Worm (Caenorhabditis elegans) whole organism, young adult: Measurements from ENCODE around the gene ndx-6.

Experiments
- B0019.2 ChIP-seq: fragments of 200-800 bp; sonication (Bioruptor generic); conservative IDR thresholded peaks from 2 replicates; pipeline ENCODE4 v1.3.6; 2022; ENCODE audit warnings: missing genetic modification reagents, missing genetic modification characterization, missing compliant biosample characterization
- B0336.3 ChIP-seq: fragments of 200-800 bp; sonication (Bioruptor generic); IDR thresholded peaks from 2 replicates; pipeline ENCODE4 v1.3.6; 2022; ENCODE audit warnings: missing genetic modification characterization, missing compliant biosample characterization
- C06A6.2 ChIP-seq: fragments of 200-800 bp; sonication (Bioruptor generic); conservative IDR thresholded peaks from 2 replicates; pipeline ENCODE4 v1.3.6; 2022; ENCODE audit warnings: missing genetic modification characterization, missing compliant biosample characterization
- D2030.7 ChIP-seq: fragments of 200-800 bp; sonication (Bioruptor generic); IDR thresholded peaks from 2 replicates; pipeline ENCODE4 v1.3.6; 2022; ENCODE audit warnings: missing genetic modification reagents, missing genetic modification characterization, missing compliant biosample characterization
- F23B12.7 ChIP-seq: sonication (generic microtip); optimal IDR thresholded peaks from 2 replicates; lab custom pipeline; 2017; ENCODE audit warnings: missing genetic modification characterization, mild to moderate bottlenecking, missing compliant biosample characterization, antibody characterized with exemption, moderate library complexity; ENCODE audit not compliant: insufficient read depth
- F33H1.4 ChIP-seq: fragments of 200-800 bp; sonication (Bioruptor generic); IDR thresholded peaks from 2 replicates; pipeline ENCODE4 v1.3.6; 2022; ENCODE audit warnings: missing genetic modification reagents, missing genetic modification characterization, missing compliant biosample characterization
- F49E8.2 ChIP-seq: sonication (generic microtip); optimal IDR thresholded peaks from 3 replicates; lab custom pipeline; 2017; ENCODE audit warnings: missing genetic modification characterization, mild to moderate bottlenecking, missing compliant biosample characterization, antibody characterized with exemption, moderate library complexity; ENCODE audit not compliant: insufficient read depth
- F57C9.4 ChIP-seq: sonication (generic microtip); optimal IDR thresholded peaks from 2 replicates; lab custom pipeline; 2017; ENCODE audit warnings: mild to moderate bottlenecking, missing genetic modification characterization, missing compliant biosample characterization
- Y95B8A.8 ChIP-seq: fragments of 200-800 bp; sonication (Bioruptor generic); IDR thresholded peaks from 2 replicates; pipeline ENCODE4 v1.3.6; 2022; ENCODE audit warnings: missing genetic modification reagents, missing genetic modification characterization, missing compliant biosample characterization
- attf-3 ChIP-seq: fragments of 200-800 bp; sonication (Bioruptor generic); conservative IDR thresholded peaks from 2 replicates; pipeline ENCODE4 v1.3.6; 2022; ENCODE audit warnings: missing genetic modification reagents, missing genetic modification characterization, missing compliant biosample characterization
- cebp-1 ChIP-seq, 2 experiments: fragments of 200-800 bp in 1 of 2; sonication (Bioruptor generic) in 1 of 2; sonication (generic microtip) in 1 of 2; IDR thresholded peaks in 1 of 2; optimal IDR thresholded peaks in 1 of 2; 2 replicates each; pipeline versions ENCODE4 v1.3.6 to Lab custom; 2017 to 2022; ENCODE audit warnings: missing compliant biosample characterization in 2 of 2, missing genetic modification characterization in 2 of 2, mild to moderate bottlenecking in 1 of 2, missing genetic modification reagents in 1 of 2, moderate library complexity in 1 of 2
- ceh-100 ChIP-seq: fragments of 200-800 bp; sonication (Bioruptor generic); IDR thresholded peaks from 2 replicates; pipeline ENCODE4 v1.3.6; 2022; ENCODE audit warnings: missing genetic modification reagents, missing genetic modification characterization, missing compliant biosample characterization
- ceh-27 ChIP-seq: fragments of 200-800 bp; sonication (Bioruptor generic); optimal IDR thresholded peaks from 2 replicates; lab custom pipeline; 2018; ENCODE audit warnings: mild to moderate bottlenecking, missing genetic modification characterization, moderate library complexity, missing compliant biosample characterization
- ceh-58 ChIP-seq: fragments of 200-800 bp; sonication (Bioruptor generic); IDR thresholded peaks from 2 replicates; pipeline ENCODE4 v1.3.6; 2022; ENCODE audit warnings: missing genetic modification characterization, missing compliant biosample characterization
- ceh-79 ChIP-seq: sonication (generic microtip); optimal IDR thresholded peaks from 2 replicates; lab custom pipeline; 2017; ENCODE audit warnings: mild to moderate bottlenecking, missing genetic modification characterization, missing compliant biosample characterization
- ceh-91 ChIP-seq: fragments of 200-800 bp; sonication (Bioruptor generic); IDR thresholded peaks from 2 replicates; pipeline ENCODE4 v1.3.6; 2022; ENCODE audit warnings: missing genetic modification reagents, missing genetic modification characterization, missing compliant biosample characterization
- dox-1 ChIP-seq: fragments of 200-800 bp; sonication (Bioruptor generic); IDR thresholded peaks from 2 replicates; pipeline ENCODE4 v1.3.6; 2022; ENCODE audit warnings: missing genetic modification reagents, missing genetic modification characterization, missing compliant biosample characterization
- dpl-1 ChIP-seq: fragments of 150-350 bp; optimal IDR thresholded peaks from 2 replicates; lab custom pipeline; 2014; ENCODE audit warnings: missing biosample characterization, missing genetic modification reagents, missing genetic modification characterization
- efl-1 ChIP-seq: fragments of 150-350 bp; optimal IDR thresholded peaks from 2 replicates; lab custom pipeline; 2014; ENCODE audit warnings: missing biosample characterization, missing genetic modification reagents, missing genetic modification characterization
- egl-44 ChIP-seq: fragments of 200-800 bp; sonication (Bioruptor generic); IDR thresholded peaks from 2 replicates; pipeline ENCODE4 v1.3.6; 2022; ENCODE audit warnings: missing genetic modification reagents, missing genetic modification characterization, missing compliant biosample characterization
- him-1 ChIP-seq: sonication (generic microtip); optimal IDR thresholded peaks from 2 replicates; lab custom pipeline; 2016; ENCODE audit warnings: missing genotype, missing genetic modification reagents, missing genetic modification characterization, missing compliant biosample characterization
- hlh-12 ChIP-seq: sonication (generic microtip); optimal IDR thresholded peaks from 2 replicates; lab custom pipeline; 2016; ENCODE audit warnings: missing genetic modification characterization, missing compliant biosample characterization
- hmg-1.2 ChIP-seq: fragments of 200-800 bp; sonication (Bioruptor generic); IDR thresholded peaks from 2 replicates; pipeline ENCODE4 v1.3.6; 2022; ENCODE audit warnings: missing genetic modification reagents, missing genetic modification characterization, missing compliant biosample characterization
- hsf-1 ChIP-seq: fragments of 200-800 bp; sonication (Bioruptor generic); IDR thresholded peaks from 2 replicates; pipeline ENCODE4 v1.3.6; 2022; ENCODE audit warnings: missing genetic modification reagents, missing genetic modification characterization, missing compliant biosample characterization
- lin-35 ChIP-seq, 3 experiments: fragments of 150-350 bp in 2 of 3; sonication (generic microtip) in 1 of 3; optimal IDR thresholded peaks; 2 replicates each; lab custom pipeline; 2014 to 2018; ENCODE audit warnings: missing biosample characterization in 3 of 3, missing genetic modification characterization in 3 of 3, missing genetic modification reagents in 3 of 3
- lin-54 ChIP-seq: fragments of 200-800 bp; sonication (Bioruptor generic); optimal IDR thresholded peaks from 2 replicates; lab custom pipeline; 2018; ENCODE audit warnings: mild to moderate bottlenecking, missing genetic modification characterization, missing compliant biosample characterization
- lsl-1 ChIP-seq: fragments of 200-800 bp; sonication (Bioruptor generic); optimal IDR thresholded peaks from 2 replicates; lab custom pipeline; 2018; ENCODE audit warnings: mild to moderate bottlenecking, missing genetic modification characterization, moderate library complexity, missing compliant biosample characterization
- madf-6 ChIP-seq: fragments of 200-800 bp; sonication (Bioruptor generic); IDR thresholded peaks from 2 replicates; pipeline ENCODE4 v1.3.6; 2022; ENCODE audit warnings: missing genetic modification reagents, missing genetic modification characterization, missing compliant biosample characterization
- madf-8 ChIP-seq: fragments of 200-800 bp; sonication (Bioruptor generic); conservative IDR thresholded peaks from 2 replicates; pipeline ENCODE4 v1.3.6; 2022; ENCODE audit warnings: missing genetic modification reagents, missing genetic modification characterization, missing compliant biosample characterization
- mcd-1 ChIP-seq: fragments of 200-800 bp; sonication (Bioruptor generic); IDR thresholded peaks from 2 replicates; pipeline ENCODE4 v1.3.6; 2022; ENCODE audit warnings: missing genetic modification reagents, missing genetic modification characterization, missing compliant biosample characterization
- pbrm-1 ChIP-seq: fragments of 200-800 bp; sonication (Bioruptor generic); IDR thresholded peaks from 2 replicates; pipeline ENCODE4 v1.3.6; 2022; ENCODE audit warnings: missing genetic modification reagents, missing genetic modification characterization, missing compliant biosample characterization
- repo-1 ChIP-seq: sonication (generic microtip); optimal IDR thresholded peaks from 2 replicates; lab custom pipeline; 2017; ENCODE audit warnings: mild to moderate bottlenecking, missing genetic modification characterization, missing compliant biosample characterization
- rpc-1 ChIP-seq, 2 experiments: fragments of 150-350 bp in 1 of 2; sonication (generic microtip) in 1 of 2; optimal IDR thresholded peaks; 2 replicates each; lab custom pipeline; 2014 to 2018; ENCODE audit warnings: missing biosample characterization in 1 of 2, missing genetic modification characterization in 1 of 2, missing genetic modification reagents in 1 of 2, missing genotype in 1 of 2
- snpc-1.1 ChIP-seq: sonication (generic microtip); optimal IDR thresholded peaks from 2 replicates; lab custom pipeline; 2017; ENCODE audit warnings: missing genetic modification characterization, mild to moderate bottlenecking, missing compliant biosample characterization, antibody characterized with exemption, moderate library complexity, missing genotype, missing genetic modification reagents; ENCODE audit not compliant: insufficient read depth
- snpc-1.3 ChIP-seq: sonication (generic microtip); optimal IDR thresholded peaks from 2 replicates; lab custom pipeline; 2017; ENCODE audit warnings: missing genetic modification characterization, mild to moderate bottlenecking, missing compliant biosample characterization, antibody characterized with exemption, moderate library complexity, missing genotype, missing genetic modification reagents; ENCODE audit not compliant: insufficient read depth
- snpc-3.4 ChIP-seq: sonication (generic microtip); optimal IDR thresholded peaks from 2 replicates; lab custom pipeline; 2017; ENCODE audit warnings: missing genetic modification characterization, mild to moderate bottlenecking, missing compliant biosample characterization, antibody characterized with exemption, moderate library complexity, missing genotype, missing genetic modification reagents
- snpc-4 ChIP-seq, 5 experiments: fragments of 150-350 bp in 1 of 5; sonication (generic microtip) in 4 of 5; optimal IDR thresholded peaks; 2 replicates each; lab custom pipeline; 2014 to 2018; ENCODE audit warnings: missing genetic modification characterization in 5 of 5, missing biosample characterization in 3 of 5, antibody characterized with exemption in 2 of 5, mild to moderate bottlenecking in 2 of 5, missing compliant biosample characterization in 2 of 5, missing genotype in 2 of 5, moderate library complexity in 2 of 5, missing genetic modification reagents in 1 of 5
- tlf-1 ChIP-seq: fragments of 200-800 bp; sonication (Bioruptor generic); optimal IDR thresholded peaks from 2 replicates; lab custom pipeline; 2018; ENCODE audit warnings: mild to moderate bottlenecking, missing genetic modification characterization, missing compliant biosample characterization
- xnd-1 ChIP-seq: sonication (generic microtip); optimal IDR thresholded peaks from 2 replicates; lab custom pipeline; 2016; ENCODE audit warnings: missing genotype, missing genetic modification reagents, missing genetic modification characterization, missing compliant biosample characterization
- ztf-26 ChIP-seq: sonication (generic microtip); optimal IDR thresholded peaks from 2 replicates; lab custom pipeline; 2017; ENCODE audit warnings: missing genetic modification characterization, missing compliant biosample characterization

The ndx-6 gene

DNA sequence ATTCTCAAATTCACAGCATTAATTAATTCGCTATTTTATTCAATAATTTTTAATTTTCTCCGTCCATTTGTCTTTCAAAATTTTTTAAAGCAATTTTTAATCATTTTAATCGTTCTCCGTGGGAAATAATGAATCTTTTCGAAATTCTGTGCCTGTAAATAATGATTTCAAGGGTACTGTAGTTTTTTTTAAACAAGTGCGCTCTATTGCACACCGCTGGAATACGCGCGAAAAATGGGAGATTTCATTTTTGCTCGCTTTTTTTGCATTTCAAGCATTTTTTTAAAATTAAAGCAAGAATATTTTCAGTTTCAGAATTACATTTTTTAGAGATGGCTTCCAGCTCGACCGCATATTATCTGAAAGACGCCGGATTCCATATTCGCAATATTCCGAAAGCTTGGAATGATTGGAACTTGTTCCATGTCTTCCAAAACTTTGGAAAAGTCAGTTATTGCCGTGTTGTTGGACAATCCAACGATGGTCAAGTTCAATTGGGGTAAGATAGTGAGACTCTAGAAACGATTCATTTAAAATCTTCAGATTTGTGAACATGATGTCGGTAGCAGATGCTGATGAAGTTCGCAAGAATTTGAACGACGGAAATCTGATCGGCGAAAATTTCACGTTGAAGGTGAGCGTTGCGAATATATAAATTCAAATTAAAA is 31.4 kb upstream of the ndx-6 start, which contains the start of gene tofu-6:
Gene tofu-6, plus strand, starts transcription at position 302 of the 668 bp plus-strand sequence.
- no peak for TF ChIP-seq ceh-27 (GFP tag; lab: Kevin White, UChicago)
- no peak for TF ChIP-seq ztf-26
- TF ChIP-seq F23B12.7 (tag; lab: Kevin White, UChicago): peak; percentile 61
- no peak for TF ChIP-seq cebp-1 (GFP tag; IDR thresholded peaks at IDR 0.05; lab: Robert Waterston, UW)
- TF ChIP-seq cebp-1 (tag; optimal IDR thresholded peaks at IDR 0.05; lab: Kevin White, UChicago): no peak
- 0 out of 2 replicates have a peak, but pooled peaks have one; percentile 15 for TF ChIP-seq attf-3 (GFP tag; lab: Robert Waterston, UW)
- TF ChIP-seq him-1 (tag; lab: Kevin White, UChicago): peak; percentile 69
- peak in 1 of 3 experiments; percentile 73 for TF ChIP-seq lin-35 (GFP tag; optimal IDR thresholded peaks at IDR 0.05; lab: Kevin White, UChicago)
- TF ChIP-seq pbrm-1 (GFP tag; lab: Robert Waterston, UW): 0 out of 2 replicates have a peak, but pooled peaks have one; percentile 12
- TF ChIP-seq efl-1: peak; percentile 95
- peak; percentile 24 for TF ChIP-seq snpc-1.1 (tag; lab: Kevin White, UChicago)
- no peak for TF ChIP-seq C06A6.2 (GFP tag; lab: Robert Waterston, UW)
- TF ChIP-seq tlf-1 (GFP tag; lab: Kevin White, UChicago): peak; percentile 39
- peak; percentile 94 for TF ChIP-seq xnd-1 (tag; lab: Kevin White, UChicago)
- TF ChIP-seq ceh-100 (GFP tag; lab: Robert Waterston, UW): peak; percentile 26; the same call in 1 of the 2 replicates
- TF ChIP-seq mcd-1: peak; percentile 87
- no peak for TF ChIP-seq hlh-12
- no peak for TF ChIP-seq repo-1 (tag; lab: Kevin White, UChicago)
- peak; percentile 83 for TF ChIP-seq dpl-1 (GFP tag; lab: Kevin White, UChicago)
- 0 out of 2 replicates have a peak, but pooled peaks have one; percentile 25 for TF ChIP-seq B0336.3
- peak; percentile 43 for TF ChIP-seq F49E8.2
- TF ChIP-seq F57C9.4: no peak
- 0 out of 2 replicates have a peak, but pooled peaks have one; percentile 59 for TF ChIP-seq B0019.2 (GFP tag; lab: Robert Waterston, UW)
- TF ChIP-seq ceh-79 (tag; lab: Kevin White, UChicago): no peak
- peak; percentile 98 for TF ChIP-seq madf-6 (GFP tag; lab: Robert Waterston, UW)
- peak; percentile 36 for TF ChIP-seq snpc-1.3 (tag; lab: Kevin White, UChicago)
- TF ChIP-seq dox-1 (GFP tag; lab: Robert Waterston, UW): peak; percentile 63
- peak; percentile 90 for TF ChIP-seq ceh-91 (GFP tag; lab: Robert Waterston, UW)
- TF ChIP-seq lsl-1 (GFP tag; lab: Kevin White, UChicago): peak; percentile 96
- peak; percentile 99 for TF ChIP-seq madf-8 (GFP tag; lab: Robert Waterston, UW)
- peak; percentile 78 for TF ChIP-seq F33H1.4 (GFP tag; lab: Robert Waterston, UW)
- TF ChIP-seq hmg-1.2 (GFP tag; lab: Robert Waterston, UW): 0 out of 2 replicates have a peak, but pooled peaks have one; percentile 32
- peak; percentile 55 for TF ChIP-seq lin-54 (GFP tag; lab: Kevin White, UChicago)
- TF ChIP-seq egl-44 (GFP tag; lab: Robert Waterston, UW): no peak
- no peak for TF ChIP-seq rpc-1 (optimal IDR thresholded peaks at IDR 0.05; lab: Kevin White, UChicago)
- no peak for TF ChIP-seq rpc-1 (tag; optimal IDR thresholded peaks at IDR 0.05; lab: Kevin White, UChicago)
- no peak for TF ChIP-seq ceh-58
- no peak for TF ChIP-seq snpc-4 (GFP tag; optimal IDR thresholded peaks at IDR 0.05; lab: Kevin White, UChicago)
- TF ChIP-seq snpc-4 (tag; optimal IDR thresholded peaks at IDR 0.05; lab: Kevin White, UChicago): peak in 1 of 4 experiments; percentile 5
- TF ChIP-seq hsf-1: 0 out of 2 replicates have a peak, but pooled peaks have one; percentile 35
- TF ChIP-seq snpc-3.4 (tag; lab: Kevin White, UChicago): peak; percentile 78
- peak; percentile 87 for TF ChIP-seq D2030.7
- peak; percentile 50; the same call in 1 of the 2 replicates for TF ChIP-seq Y95B8A.8 (GFP tag; lab: Robert Waterston, UW)
- TF ChIP-seq, all 124 proteins: peak for 29
